Worm (Caenorhabditis elegans) whole organism, late embryonic: ENCODE results near the gene lst-4.

Experiments
- ama-1 ChIP-seq: fragments of 150-350 bp; optimal IDR thresholded peaks from 2 replicates; lab custom pipeline; 2014
- ceh-24 ChIP-seq: sonication (generic microtip); optimal IDR thresholded peaks from 2 replicates; lab custom pipeline; 2016; ENCODE audit warnings: mild to moderate bottlenecking, missing genetic modification characterization, missing compliant biosample characterization
- ceh-30 ChIP-seq: fragments of 150-350 bp; optimal IDR thresholded peaks from 2 replicates; lab custom pipeline; 2014; ENCODE audit warnings: missing biosample characterization, missing genetic modification characterization
- elt-4 ChIP-seq: sonication (generic microtip); optimal IDR thresholded peaks from 2 replicates; lab custom pipeline; 2016; ENCODE audit warnings: missing genetic modification characterization, missing compliant biosample characterization
- ets-4 ChIP-seq: sonication (generic microtip); optimal IDR thresholded peaks from 2 replicates; lab custom pipeline; 2016; ENCODE audit warnings: missing genetic modification characterization, missing compliant biosample characterization
- gmeb-2 ChIP-seq: sonication (generic microtip); optimal IDR thresholded peaks from 2 replicates; lab custom pipeline; 2016; ENCODE audit warnings: missing genetic modification characterization, inconsistent platforms, missing compliant biosample characterization
- hlh-15 ChIP-seq: sonication (generic microtip); optimal IDR thresholded peaks from 2 replicates; lab custom pipeline; 2016; ENCODE audit warnings: missing genetic modification characterization, missing compliant biosample characterization
- hlh-30 ChIP-seq: sonication (generic microtip); optimal IDR thresholded peaks from 2 replicates; lab custom pipeline; 2017; ENCODE audit warnings: antibody characterized with exemption, missing genetic modification characterization, missing compliant biosample characterization; ENCODE audit not compliant: insufficient read depth
- lin-11 ChIP-seq: fragments of 200-800 bp; sonication (Bioruptor generic); optimal IDR thresholded peaks from 2 replicates; lab custom pipeline; 2018; ENCODE audit warnings: mild to moderate bottlenecking, missing genetic modification characterization, missing compliant biosample characterization
- nfya-1 ChIP-seq: sonication (generic microtip); optimal IDR thresholded peaks from 2 replicates; lab custom pipeline; 2017; ENCODE audit warnings: missing genetic modification characterization, mild to moderate bottlenecking, missing compliant biosample characterization, antibody characterized with exemption, moderate library complexity
- nhr-11 ChIP-seq: fragments of 150-350 bp; optimal IDR thresholded peaks from 2 replicates; lab custom pipeline; 2014; ENCODE audit warnings: missing biosample characterization, missing genetic modification characterization
- pqm-1 ChIP-seq: sonication (generic microtip); optimal IDR thresholded peaks from 2 replicates; lab custom pipeline; 2016; ENCODE audit warnings: missing genetic modification characterization, missing compliant biosample characterization
- ref-2 ChIP-seq: sonication (generic microtip); optimal IDR thresholded peaks from 2 replicates; lab custom pipeline; 2016; ENCODE audit warnings: missing genetic modification characterization, missing compliant biosample characterization
- tbx-2 ChIP-seq: sonication (generic microtip); optimal IDR thresholded peaks from 2 replicates; lab custom pipeline; 2016; ENCODE audit warnings: missing genetic modification characterization, missing compliant biosample characterization

- TF ChIP-seq ama-1 (no peak), pqm-1 (tag; lab: Kevin White, UChicago) (no peak), lin-11 (tag; lab: Kevin White, UChicago) (no peak), nhr-11 (no peak), elt-4 (no peak), gmeb-2 (tag; lab: Kevin White, UChicago) (no peak), tbx-2 (tag; lab: Kevin White, UChicago) (no peak), hlh-15 (tag; lab: Kevin White, UChicago) (no peak), nfya-1 (tag; lab: Kevin White, UChicago) (no peak), ceh-30 (tag; lab: Kevin White, UChicago) (no peak), ets-4 (tag; lab: Kevin White, UChicago) (no peak), ref-2 (tag; lab: Kevin White, UChicago) (no peak), ceh-24 (no peak), hlh-30 (tag; lab: Kevin White, UChicago) (no peak)
Measured at ce11 chrIV:14086395-14086794, 16.7 kb upstream of the lst-4 start.
